Fruit fly (Drosophila melanogaster) whole organism, embryonic: ENCODE data around the gene CG32278.
A peak's percentile ranks its signal among the peaks of the same experiment; 100 is the strongest.

ENCODE experiments used
- Aef1 ChIP-seq: fragments of 200-800 bp; sonication (Bioruptor generic); IDR thresholded peaks from 3 replicates; pipeline ENCODE4 v1.3.6; 2022; ENCODE audit warnings: missing biosample characterization, missing genetic modification characterization
- CG11085 ChIP-seq: fragments of 200-800 bp; sonication (Bioruptor generic); IDR thresholded peaks from 2 replicates; pipeline ENCODE4 v1.3.6; 2022; ENCODE audit warnings: missing biosample characterization, missing genetic modification characterization
- CG15514 ChIP-seq: fragments of 200-800 bp; sonication (Bioruptor generic); optimal IDR thresholded peaks from 3 replicates; lab custom pipeline; 2017; ENCODE audit warnings: missing biosample characterization, missing genetic modification characterization, mild to moderate bottlenecking, moderate library complexity, missing genetic modification reagents
- CG16863 ChIP-seq: fragments of 200-800 bp; sonication (Bioruptor generic); optimal IDR thresholded peaks from 3 replicates; lab custom pipeline; 2016; ENCODE audit warnings: missing biosample characterization, missing genetic modification characterization
- CG4424 ChIP-seq: fragments of 200-800 bp; sonication (Bioruptor generic); optimal IDR thresholded peaks from 3 replicates; lab custom pipeline; 2016; ENCODE audit warnings: missing biosample characterization, missing genetic modification characterization
- CG4820 ChIP-seq: fragments of 200-800 bp; sonication (Bioruptor generic); optimal IDR thresholded peaks from 3 replicates; lab custom pipeline; 2016; ENCODE audit warnings: missing biosample characterization, missing genetic modification characterization
- CG6683 ChIP-seq: fragments of 200-800 bp; sonication (Bioruptor generic); optimal IDR thresholded peaks from 2 replicates; lab custom pipeline; 2017; ENCODE audit warnings: missing biosample characterization, mild to moderate bottlenecking, missing genetic modification characterization, missing genetic modification reagents
- CG6813 ChIP-seq: fragments of 200-800 bp; sonication (Bioruptor generic); optimal IDR thresholded peaks from 2 replicates; lab custom pipeline; 2017; ENCODE audit warnings: missing biosample characterization, missing genetic modification characterization, mild to moderate bottlenecking, moderate library complexity, missing genetic modification reagents
- CG7372 ChIP-seq: fragments of 200-800 bp; sonication (Bioruptor generic); IDR thresholded peaks from 2 replicates; pipeline ENCODE4 v1.3.6; 2022; ENCODE audit warnings: missing biosample characterization, missing genetic modification characterization
- CG7745 ChIP-seq: fragments of 200-800 bp; sonication (Bioruptor generic); optimal IDR thresholded peaks from 2 replicates; lab custom pipeline; 2018; ENCODE audit warnings: missing biosample characterization, mild to moderate bottlenecking, missing genetic modification characterization, moderate library complexity
- CG8388 ChIP-seq: fragments of 200-800 bp; sonication (Bioruptor generic); optimal IDR thresholded peaks from 2 replicates; lab custom pipeline; 2019; ENCODE audit warnings: missing biosample characterization, mild to moderate bottlenecking, missing genetic modification characterization, moderate library complexity
- CG8765 ChIP-seq: fragments of 200-800 bp; sonication (Bioruptor generic); IDR thresholded peaks from 2 replicates; pipeline ENCODE4 v1.3.6; 2022; ENCODE audit warnings: missing biosample characterization, missing genetic modification characterization
- CG9609 ChIP-seq: fragments of 200-800 bp; sonication (Bioruptor generic); optimal IDR thresholded peaks from 3 replicates; lab custom pipeline; 2016; ENCODE audit warnings: missing biosample characterization, missing genetic modification characterization
- CG9727 ChIP-seq: fragments of 200-800 bp; sonication (Bioruptor generic); optimal IDR thresholded peaks from 3 replicates; lab custom pipeline; 2017; ENCODE audit warnings: missing biosample characterization, mild to moderate bottlenecking, missing genetic modification characterization
- Deaf1 ChIP-seq: fragments of 200-800 bp; optimal IDR thresholded peaks from 3 replicates; lab custom pipeline; 2019; ENCODE audit warnings: missing biosample characterization, mild to moderate bottlenecking, missing genetic modification characterization, moderate library complexity
- Dip2 ChIP-seq: fragments of 200-800 bp; sonication (Bioruptor generic); IDR thresholded peaks from 2 replicates; pipeline ENCODE4 v1.3.6; 2022; ENCODE audit warnings: missing biosample characterization, missing genetic modification characterization
- Ets65A ChIP-seq: fragments of 200-800 bp; sonication (Bioruptor generic); peaks from one replicate; lab custom pipeline; 2016; ENCODE audit warnings: missing biosample characterization, missing genetic modification characterization
- HLH4C ChIP-seq: fragments of 200-800 bp; sonication (Bioruptor generic); IDR thresholded peaks from 3 replicates; pipeline ENCODE4 v1.3.6; 2022; ENCODE audit warnings: missing biosample characterization, missing genetic modification characterization; ENCODE audit not compliant: partially characterized antibody
- NC2α ChIP-seq: fragments of 200-800 bp; sonication (Bioruptor generic); optimal IDR thresholded peaks from 2 replicates; lab custom pipeline; 2016; ENCODE audit warnings: missing biosample characterization, missing genetic modification characterization
- Optix ChIP-seq: fragments of 200-800 bp; sonication (Bioruptor generic); IDR thresholded peaks from 3 replicates; pipeline ENCODE4 v1.3.6; 2022; ENCODE audit warnings: missing biosample characterization, missing genetic modification characterization
- Sry-δ ChIP-seq: fragments of 200-800 bp; sonication (Bioruptor generic); optimal IDR thresholded peaks from 2 replicates; lab custom pipeline; 2016; ENCODE audit warnings: missing biosample characterization, missing genetic modification characterization
- Stat92E ChIP-seq, 3 experiments: fragments of >200 bp in 2 of 3; fragments of 200-800 bp in 1 of 3; sonication (Bioruptor generic) in 1 of 3; optimal IDR thresholded peaks; 2 replicates each; lab custom pipeline; 2017 to 2019; ENCODE audit warnings: missing biosample characterization in 3 of 3, missing genetic modification characterization in 3 of 3, mild to moderate bottlenecking in 1 of 3, moderate library complexity in 1 of 3
- Taf1 ChIP-seq: fragments of 200-800 bp; sonication (Bioruptor generic); IDR thresholded peaks from 2 replicates; pipeline ENCODE4 v1.3.6; 2022; ENCODE audit warnings: missing biosample characterization, missing genetic modification characterization
- Tbp ChIP-seq: fragments of >200 bp; optimal IDR thresholded peaks from 2 replicates; lab custom pipeline; 2018; ENCODE audit warnings: missing biosample characterization, missing genetic modification characterization
- chif ChIP-seq, 2 experiments: fragments of 200-800 bp; sonication (Bioruptor generic); optimal IDR thresholded peaks; 3 replicates each; lab custom pipeline; 2016; ENCODE audit warnings: missing biosample characterization in 2 of 2, missing genetic modification characterization in 2 of 2
- chn ChIP-seq: fragments of 200-800 bp; sonication (Bioruptor generic); optimal IDR thresholded peaks from 2 replicates; lab custom pipeline; 2016; ENCODE audit warnings: missing biosample characterization, missing genetic modification characterization
- ci ChIP-seq: fragments of 200-800 bp; sonication (Bioruptor generic); IDR thresholded peaks from 3 replicates; pipeline ENCODE4 v1.3.6; 2022; ENCODE audit warnings: missing biosample characterization, missing genetic modification characterization
- cwo ChIP-seq: fragments of 200-800 bp; sonication (Bioruptor generic); optimal IDR thresholded peaks from 3 replicates; lab custom pipeline; 2017; ENCODE audit warnings: missing biosample characterization, missing genetic modification characterization, mild to moderate bottlenecking, moderate library complexity, missing genetic modification reagents
- dpn ChIP-seq, 2 experiments: fragments of 200-800 bp; sonication (Bioruptor generic); optimal IDR thresholded peaks; 3 replicates each; lab custom pipeline; 2016; ENCODE audit warnings: missing biosample characterization in 2 of 2, missing genetic modification characterization in 2 of 2
- fd102C ChIP-seq: fragments of 200-800 bp; sonication (Bioruptor generic); optimal IDR thresholded peaks from 2 replicates; lab custom pipeline; 2018; ENCODE audit warnings: missing biosample characterization, mild to moderate bottlenecking, missing genetic modification characterization, moderate library complexity
- fd64A ChIP-seq: fragments of 200-800 bp; sonication (Bioruptor generic); optimal IDR thresholded peaks from 3 replicates; lab custom pipeline; 2018; ENCODE audit warnings: missing biosample characterization, mild to moderate bottlenecking, missing genetic modification characterization
- gsb ChIP-seq: fragments of 200-800 bp; sonication (Bioruptor generic); IDR thresholded peaks from 2 replicates; pipeline ENCODE4 v1.3.6; 2022; ENCODE audit warnings: missing biosample characterization, missing genetic modification characterization
- insv ChIP-seq, 2 experiments: fragments of 200-800 bp; sonication (Bioruptor generic); optimal IDR thresholded peaks; 3 replicates each; lab custom pipeline; 2016 to 2018; ENCODE audit warnings: missing biosample characterization in 2 of 2, missing genetic modification characterization in 2 of 2
- inv ChIP-seq: fragments of 200-800 bp; sonication (Bioruptor generic); IDR thresholded peaks from 2 replicates; pipeline ENCODE4 v1.3.6; 2022; ENCODE audit warnings: missing biosample characterization, missing genetic modification characterization; ENCODE audit not compliant: partially characterized antibody
- jumu ChIP-seq: fragments of 200-800 bp; sonication (Bioruptor generic); optimal IDR thresholded peaks from 3 replicates; lab custom pipeline; 2016; ENCODE audit warnings: missing biosample characterization, missing genetic modification characterization
- kay ChIP-seq: fragments of 200-800 bp; sonication (Bioruptor generic); optimal IDR thresholded peaks from 2 replicates; lab custom pipeline; 2016; ENCODE audit warnings: missing biosample characterization, missing genetic modification characterization
- klu ChIP-seq: fragments of 200-800 bp; sonication (Bioruptor generic); IDR thresholded peaks from 2 replicates; pipeline ENCODE4 v1.3.6; 2022; ENCODE audit warnings: missing biosample characterization, missing genetic modification characterization
- knrl ChIP-seq: fragments of 200-800 bp; sonication (Bioruptor generic); IDR thresholded peaks from 3 replicates; pipeline ENCODE4 v1.3.6; 2022; ENCODE audit warnings: missing biosample characterization, missing genetic modification characterization; ENCODE audit not compliant: partially characterized antibody
- lmd ChIP-seq: fragments of 200-800 bp; sonication (Bioruptor generic); IDR thresholded peaks from 2 replicates; pipeline ENCODE4 v1.3.6; 2022; ENCODE audit warnings: missing biosample characterization, missing genetic modification characterization
- lov ChIP-seq, 2 experiments: fragments of 200-800 bp in 1 of 2; fragments of >200 bp in 1 of 2; sonication (Bioruptor generic) in 1 of 2; IDR thresholded peaks in 1 of 2; optimal IDR thresholded peaks in 1 of 2; 2 replicates in 1 of 2; 3 replicates in 1 of 2; pipeline versions ENCODE4 v1.3.6 to Lab custom; 2017 to 2022; ENCODE audit warnings: missing biosample characterization in 1 of 2, missing genetic modification characterization in 1 of 2
- mirr ChIP-seq: fragments of 200-800 bp; sonication (Bioruptor generic); optimal IDR thresholded peaks from 3 replicates; lab custom pipeline; 2018; ENCODE audit warnings: missing biosample characterization, mild to moderate bottlenecking, missing genetic modification characterization
- pfk ChIP-seq: fragments of 200-800 bp; sonication (Bioruptor generic); optimal IDR thresholded peaks from 2 replicates; lab custom pipeline; 2018; ENCODE audit warnings: missing biosample characterization, mild to moderate bottlenecking, missing genetic modification characterization, moderate library complexity
- pita ChIP-seq: fragments of 200-800 bp; sonication (Bioruptor generic); optimal IDR thresholded peaks from 2 replicates; lab custom pipeline; 2017; ENCODE audit warnings: missing biosample characterization, mild to moderate bottlenecking, missing genetic modification characterization
- pros ChIP-seq: fragments of 200-800 bp; sonication (Bioruptor generic); optimal IDR thresholded peaks from 3 replicates; lab custom pipeline; 2019; ENCODE audit warnings: missing biosample characterization, mild to moderate bottlenecking, missing genetic modification characterization, moderate library complexity
- psq ChIP-seq: fragments of 200-800 bp; sonication (Bioruptor generic); optimal IDR thresholded peaks from 2 replicates; lab custom pipeline; 2017; ENCODE audit warnings: missing biosample characterization, missing genetic modification characterization
- sens-2 ChIP-seq: fragments of 200-800 bp; sonication (Bioruptor generic); IDR thresholded peaks from 2 replicates; pipeline ENCODE4 v1.3.6; 2022; ENCODE audit warnings: missing biosample characterization, missing genetic modification characterization
- sug ChIP-seq: fragments of 200-800 bp; optimal IDR thresholded peaks from 2 replicates; lab custom pipeline; 2019; ENCODE audit warnings: missing biosample characterization, mild to moderate bottlenecking, missing genetic modification characterization, moderate library complexity
- unc-4 ChIP-seq: fragments of 200-800 bp; sonication (Bioruptor generic); IDR thresholded peaks from 2 replicates; pipeline ENCODE4 v1.3.6; 2022; ENCODE audit warnings: missing biosample characterization, missing genetic modification characterization; ENCODE audit not compliant: partially characterized antibody
- vvl ChIP-seq: fragments of 200-800 bp; sonication (Bioruptor generic); IDR thresholded peaks from 2 replicates; pipeline ENCODE4 v1.3.6; 2022; ENCODE audit warnings: missing biosample characterization, missing genetic modification characterization
- zfh2 ChIP-seq: fragments of 200-800 bp; sonication (Bioruptor generic); optimal IDR thresholded peaks from 2 replicates; lab custom pipeline; 2016; ENCODE audit warnings: missing biosample characterization, missing genetic modification characterization

The CG32278 gene

dm6 chr3L:3143383-3143962, 25.6 kb upstream of the CG32278 start, which contains the start of the genes CG11537 and Alg2 (continued):
- TF ChIP-seq mirr (GFP tag; lab: Kevin White, UChicago): no peak
- peak; percentile 46 for TF ChIP-seq Tbp
- TF ChIP-seq CG9727 (GFP tag; lab: Kevin White, UChicago): peak; percentile 39
- TF ChIP-seq dpn (GFP tag; optimal IDR thresholded peaks at IDR 0.05; lab: Kevin White, UChicago): no peak
- TF ChIP-seq CG7372 (GFP tag; lab: Robert Waterston, UW): no peak
- no peak for TF ChIP-seq Optix (GFP tag; lab: Robert Waterston, UW)
- TF ChIP-seq unc-4 (GFP tag; lab: Robert Waterston, UW): no peak
- TF ChIP-seq CG9609 (GFP tag; lab: Kevin White, UChicago): peak; percentile 6
- TF ChIP-seq CG8388 (GFP tag; lab: Kevin White, UChicago): peak; percentile 17
- no peak for TF ChIP-seq psq (GFP tag; lab: Kevin White, UChicago)
- peak; percentile 4 for TF ChIP-seq sug (tag; lab: Kevin White, UChicago)
- TF ChIP-seq CG15514: peak; percentile 35
- no peak for TF ChIP-seq Stat92E (GFP tag; optimal IDR thresholded peaks at IDR 0.05; lab: Kevin White, UChicago)
- no peak for TF ChIP-seq pfk (GFP tag; lab: Kevin White, UChicago)
- no peak for TF ChIP-seq inv (GFP tag; lab: Robert Waterston, UW)
- TF ChIP-seq CG4820: no peak
- no peak for TF ChIP-seq zfh2 (GFP tag; lab: Kevin White, UChicago)
- TF ChIP-seq ci (GFP tag; lab: Robert Waterston, UW): no peak
- TF ChIP-seq CG6813 (GFP tag; lab: Kevin White, UChicago): no peak
- peak; percentile 8 for TF ChIP-seq chn
- TF ChIP-seq insv (GFP tag; optimal IDR thresholded peaks at IDR 0.05; lab: Kevin White, UChicago): peak in 1 of 2 experiments; percentile 6
- no peak for TF ChIP-seq fd64A (GFP tag; lab: Kevin White, UChicago)
- no peak for TF ChIP-seq CG16863 (GFP tag; lab: Kevin White, UChicago)
- TF ChIP-seq CG11085 (GFP tag; lab: Robert Waterston, UW): no peak
- TF ChIP-seq sens-2 (GFP tag; lab: Robert Waterston, UW): no peak
- TF ChIP-seq NC2α (GFP tag; lab: Kevin White, UChicago): no peak
- no peak for TF ChIP-seq vvl (GFP tag; lab: Robert Waterston, UW)
- no peak for TF ChIP-seq jumu (GFP tag; lab: Kevin White, UChicago)
- TF ChIP-seq Aef1 (GFP tag; lab: Robert Waterston, UW): no peak
- TF ChIP-seq lmd (GFP tag; lab: Robert Waterston, UW): no peak
- no peak for TF ChIP-seq fd102C
- no peak for TF ChIP-seq knrl (GFP tag; lab: Robert Waterston, UW)
- TF ChIP-seq klu (GFP tag; lab: Robert Waterston, UW): no peak
- TF ChIP-seq Sry-δ (GFP tag; lab: Kevin White, UChicago): no peak
- TF ChIP-seq pita (GFP tag; lab: Kevin White, UChicago): no peak
- no peak for TF ChIP-seq pros
- TF ChIP-seq gsb (GFP tag; lab: Robert Waterston, UW): no peak
- TF ChIP-seq Ets65A: no peak
- no peak for TF ChIP-seq Dip2 (GFP tag; lab: Robert Waterston, UW)
- TF ChIP-seq lov (optimal IDR thresholded peaks at IDR 0.05; lab: Kevin White, UChicago): no peak
- no peak for TF ChIP-seq lov (GFP tag; IDR thresholded peaks at IDR 0.05; lab: Robert Waterston, UW)
- TF ChIP-seq cwo (GFP tag; lab: Kevin White, UChicago): no peak
- TF ChIP-seq CG4424: peak; percentile 11
- TF ChIP-seq chif (GFP tag; optimal IDR thresholded peaks at IDR 0.05; lab: Kevin White, UChicago): no peak
- peak; percentile 52 for TF ChIP-seq Deaf1 (tag; lab: Kevin White, UChicago)
- no peak for TF ChIP-seq CG6683 (GFP tag; lab: Kevin White, UChicago)
- no peak for TF ChIP-seq kay (GFP tag; lab: Kevin White, UChicago)
- TF ChIP-seq CG8765: no peak
- no peak for TF ChIP-seq Taf1 (GFP tag; lab: Robert Waterston, UW)
- TF ChIP-seq CG7745: no peak
- no peak for TF ChIP-seq HLH4C (GFP tag; lab: Robert Waterston, UW)
